Worm (Caenorhabditis elegans): ENCODE data around the gene clec-256.

The clec-256 gene

ce11 chrV:18742108-18742507, 29.4 kb upstream of the clec-256 start, which contains the start of gene clec-250:
TSS of gene clec-250 (minus strand) at chrV:18742208.
- TF ChIP-seq ceh-82 (tag; optimal IDR thresholded peaks at IDR 0.05) (no peak), fos-1 (tag; optimal IDR thresholded peaks at IDR 0.05) (no peak), lsy-12 (tag; optimal IDR thresholded peaks at IDR 0.05) (no peak), ztf-11 (tag; optimal IDR thresholded peaks at IDR 0.05) (no peak), nhr-12 (tag; optimal IDR thresholded peaks at IDR 0.05) (no peak), lin-39 (tag; optimal IDR thresholded peaks at IDR 0.05) (no peak), nhr-237 (tag; optimal IDR thresholded peaks at IDR 0.05) (no peak), nhr-23 (tag; optimal IDR thresholded peaks at IDR 0.05) (no peak), nhr-43 (tag; optimal IDR thresholded peaks at IDR 0.05; ENCODE audit: poor library complexity, severe bottlenecking) (no peak), elt-2 (tag; optimal IDR thresholded peaks at IDR 0.05) (no peak), mdl-1 (tag; optimal IDR thresholded peaks at IDR 0.05) (no peak)

- TF ChIP-seq jun-1 (tag; optimal IDR thresholded peaks at IDR 0.05) (no peak), eor-1 (tag; optimal IDR thresholded peaks at IDR 0.05) (no peak), lin-15B (tag; optimal IDR thresholded peaks at IDR 0.05) (no peak), nhr-77 (tag; optimal IDR thresholded peaks at IDR 0.05) (no peak), egl-27 (tag; optimal IDR thresholded peaks at IDR 0.05) (no peak)
These were observed 24.4 kb upstream of the clec-256 start, which contains the start of gene clec-251 for ce11 chrV:18746937-18747660. TSS of gene clec-251 (minus strand) at chrV:18746987.

DNA sequence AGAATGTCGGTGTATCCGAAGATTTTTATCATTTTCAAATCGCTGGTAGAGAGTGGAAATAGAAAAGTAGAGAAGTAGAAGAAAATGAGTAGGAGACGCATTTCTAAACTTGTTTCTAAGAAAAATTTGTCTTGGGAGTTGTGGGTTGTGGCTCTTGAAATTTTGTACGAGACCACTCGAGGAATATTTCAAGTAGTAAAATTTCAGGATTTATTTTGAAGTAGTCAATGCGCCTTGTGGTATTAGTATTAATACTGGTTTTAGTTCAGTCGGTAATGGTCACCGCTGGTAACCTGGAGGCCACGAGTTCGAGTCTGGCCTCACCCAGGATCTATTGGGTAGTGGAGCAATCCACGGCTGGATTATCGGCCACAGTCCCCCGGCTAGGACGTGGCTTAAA, 22.8 kb upstream of the clec-256 start, which contains the start of gene clec-252:
Gene clec-252, minus strand, starts transcription at position 101 of the 400 bp plus-strand sequence.
- no peak for TF ChIP-seq skn-1 (tag; optimal IDR thresholded peaks at IDR 0.05)
- no peak for TF ChIP-seq tbx-2 (tag; optimal IDR thresholded peaks at IDR 0.05)
- TF ChIP-seq pqm-1 (tag; optimal IDR thresholded peaks at IDR 0.05): no peak
- no peak for TF ChIP-seq sea-2 (GFP tag; optimal IDR thresholded peaks at IDR 0.05)
- TF ChIP-seq nhr-28 (tag; optimal IDR thresholded peaks at IDR 0.05): no peak
- TF ChIP-seq fkh-2 (tag; optimal IDR thresholded peaks at IDR 0.05): no peak
- no peak for TF ChIP-seq fos-1 (tag; optimal IDR thresholded peaks at IDR 0.05)
- TF ChIP-seq unc-39 (tag; optimal IDR thresholded peaks at IDR 0.05): no peak
- no peak for TF ChIP-seq daf-12 (tag; optimal IDR thresholded peaks at IDR 0.05)
- TF ChIP-seq elt-1 (tag; optimal IDR thresholded peaks at IDR 0.05): no peak
- TF ChIP-seq egl-27 (tag; optimal IDR thresholded peaks at IDR 0.05): no peak
- TF ChIP-seq R02D3.7 (tag; optimal IDR thresholded peaks at IDR 0.05): no peak
- TF ChIP-seq snpc-4 (tag; optimal IDR thresholded peaks at IDR 0.05): no peak
- no peak for TF ChIP-seq ceh-9 (tag; optimal IDR thresholded peaks at IDR 0.05)
- TF ChIP-seq elt-2 (tag; optimal IDR thresholded peaks at IDR 0.05): no peak
- no peak for TF ChIP-seq mml-1 (tag; optimal IDR thresholded peaks at IDR 0.05)

ce11 chrV:18750445-18750844, 21.0 kb upstream of the clec-256 start, which contains the start of the genes F11D11.21 and F11D11.12:
TSS of gene F11D11.21 (minus strand) at chrV:18750545.
TSS of gene F11D11.12 (minus strand) at chrV:18750682.
- TF ChIP-seq mdl-1 (tag; optimal IDR thresholded peaks at IDR 0.05) (no peak), fos-1 (tag; optimal IDR thresholded peaks at IDR 0.05) (no peak), zag-1 (tag; optimal IDR thresholded peaks at IDR 0.05) (no peak), nhr-43 (tag; optimal IDR thresholded peaks at IDR 0.05; ENCODE audit: poor library complexity, severe bottlenecking) (no peak), nhr-77 (tag; optimal IDR thresholded peaks at IDR 0.05) (no peak), ama-1 (optimal IDR thresholded peaks at IDR 0.05) (no peak), ZK546.5 (tag; optimal IDR thresholded peaks at IDR 0.05) (no peak), lin-15B (tag; optimal IDR thresholded peaks at IDR 0.05) (no peak), eor-1 (tag; optimal IDR thresholded peaks at IDR 0.05) (no peak), nhr-25 (tag; optimal IDR thresholded peaks at IDR 0.05) (no peak), unc-39 (tag; optimal IDR thresholded peaks at IDR 0.05) (no peak), ztf-11 (tag; optimal IDR thresholded peaks at IDR 0.05) (no peak), hmg-11 (tag; optimal IDR thresholded peaks at IDR 0.05) (no peak), daf-12 (tag; optimal IDR thresholded peaks at IDR 0.05) (no peak)

- TF ChIP-seq elt-3 (tag; optimal IDR thresholded peaks at IDR 0.05) (no peak), ztf-4 (tag; optimal IDR thresholded peaks at IDR 0.05) (no peak), lin-15B (tag; optimal IDR thresholded peaks at IDR 0.05) (no peak), tbx-2 (tag; optimal IDR thresholded peaks at IDR 0.05) (no peak), nhr-237 (tag; optimal IDR thresholded peaks at IDR 0.05) (no peak), snpc-4 (tag; optimal IDR thresholded peaks at IDR 0.05) (no peak), mdl-1 (tag; optimal IDR thresholded peaks at IDR 0.05) (no peak), R02D3.7 (tag; optimal IDR thresholded peaks at IDR 0.05) (no peak), sea-2 (GFP tag; optimal IDR thresholded peaks at IDR 0.05) (no peak), nhr-23 (tag; optimal IDR thresholded peaks at IDR 0.05) (no peak), nhr-11 (tag; optimal IDR thresholded peaks at IDR 0.05) (no peak), fkh-2 (tag; optimal IDR thresholded peaks at IDR 0.05) (no peak), lsy-12 (tag; optimal IDR thresholded peaks at IDR 0.05) (no peak), mml-1 (tag; optimal IDR thresholded peaks at IDR 0.05) (no peak)
These were observed 18.5 kb upstream of the clec-256 start, which contains the start of gene F11D11.6 for ce11 chrV:18753036-18753435. TSS of gene F11D11.6 (minus strand) at chrV:18753136.

Measured in whole organism, L3 larva.